Worm (Caenorhabditis elegans): ENCODE results near the gene spat-2.

DNA sequence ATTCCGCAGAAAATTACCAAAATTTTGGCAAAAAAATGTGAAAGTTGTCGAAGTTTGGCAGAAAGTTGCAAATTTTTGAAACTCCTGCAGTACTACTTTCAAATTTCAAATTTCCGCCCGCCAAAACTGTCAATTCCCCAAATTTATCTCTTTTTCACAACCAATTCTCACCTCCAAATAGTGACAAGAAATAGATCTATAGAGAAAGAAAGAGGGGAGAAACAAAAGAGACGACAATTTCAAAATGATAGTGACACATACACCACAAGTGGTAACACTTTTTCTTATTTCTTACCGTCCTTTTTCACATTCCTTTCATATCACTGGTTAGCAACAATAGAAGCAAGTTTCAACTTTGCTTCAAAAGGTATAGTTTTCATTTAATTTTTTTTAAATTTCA is 47.3 kb downstream of the spat-2 start:
- no peak for TF ChIP-seq hnd-1 (tag; optimal IDR thresholded peaks at IDR 0.05)
- TF ChIP-seq hmbx-1 (tag; optimal IDR thresholded peaks at IDR 0.05) = no peak
- TF ChIP-seq ceh-13 (GFP tag; optimal IDR thresholded peaks at IDR 0.05) = no peak
- no peak for TF ChIP-seq ama-1 (optimal IDR thresholded peaks at IDR 0.05)
- no peak for TF ChIP-seq flt-1 (GFP tag; IDR thresholded peaks at IDR 0.05)
- TF ChIP-seq sea-1 (GFP tag; conservative IDR thresholded peaks at IDR 0.05) = no peak
- no peak for TF ChIP-seq ets-7 (tag; optimal IDR thresholded peaks at IDR 0.05)
- no peak for TF ChIP-seq B0310.2 (tag; optimal IDR thresholded peaks at IDR 0.05)
